Fruit fly (Drosophila melanogaster): ENCODE data around the gene neur.

dm6 chr3R:9057398-9058058 lies 18.3 kb upstream of the neur start:
- TF ChIP-seq CG11762 (GFP tag; optimal IDR thresholded peaks at IDR 0.05; ENCODE audit: insufficient read depth): peak; percentile 72
- peak; percentile 86 for TF ChIP-seq Ets96B (tag; optimal IDR thresholded peaks at IDR 0.05)
- TF ChIP-seq CG31627 (GFP tag; optimal IDR thresholded peaks at IDR 0.05): peak; percentile 68
- TF ChIP-seq topi (GFP tag; optimal IDR thresholded peaks at IDR 0.05): peak; percentile 92
- TF ChIP-seq OdsH (GFP tag; optimal IDR thresholded peaks at IDR 0.05): peak; percentile 92
- peak; percentile 99 for TF ChIP-seq CG32006 (GFP tag; optimal IDR thresholded peaks at IDR 0.05)
- peak; percentile 97 for TF ChIP-seq CG6276 (GFP tag; optimal IDR thresholded peaks at IDR 0.05)
- TF ChIP-seq CG3032 (tag; optimal IDR thresholded peaks at IDR 0.05): peak; percentile 85
- no peak for TF ChIP-seq CG8119 (GFP tag; IDR thresholded peaks at IDR 0.05)
- no peak for TF ChIP-seq eg (GFP tag; IDR thresholded peaks at IDR 0.05)
- TF ChIP-seq Lpt (GFP tag; optimal IDR thresholded peaks at IDR 0.05): peak; percentile 94
